Worm (Caenorhabditis elegans) whole organism, mixed stage, embryonic: ENCODE results near the gene nars-2.

Source experiments
- M03D4.4 ChIP-seq: sonication (generic microtip); optimal IDR thresholded peaks from 2 replicates; lab custom pipeline; 2017; ENCODE audit warnings: mild to moderate bottlenecking, missing genetic modification characterization, missing compliant biosample characterization
- bed-3 ChIP-seq: fragments of 200-800 bp; sonication (Bioruptor generic); optimal IDR thresholded peaks from 3 replicates; lab custom pipeline; 2018; ENCODE audit warnings: mild to moderate bottlenecking, missing genetic modification characterization, moderate library complexity, missing compliant biosample characterization
- blmp-1 ChIP-seq: fragments of 150-350 bp; optimal IDR thresholded peaks from 2 replicates; lab custom pipeline; 2014; ENCODE audit warnings: missing biosample characterization, missing genetic modification characterization
- ceh-39 ChIP-seq: fragments of 150-350 bp; optimal IDR thresholded peaks from 2 replicates; lab custom pipeline; 2014; ENCODE audit warnings: missing biosample characterization, missing genetic modification characterization
- ceh-43 ChIP-seq: fragments of 200-800 bp; sonication (Bioruptor generic); optimal IDR thresholded peaks from 2 replicates; lab custom pipeline; 2018; ENCODE audit warnings: mild to moderate bottlenecking, missing genetic modification characterization, moderate library complexity, missing compliant biosample characterization
- ceh-83 ChIP-seq: fragments of 200-800 bp; sonication (Bioruptor generic); optimal IDR thresholded peaks from 2 replicates; lab custom pipeline; 2018; ENCODE audit warnings: mild to moderate bottlenecking, missing genetic modification characterization, missing compliant biosample characterization
- ces-1 ChIP-seq: fragments of 150-350 bp; optimal IDR thresholded peaks from 2 replicates; lab custom pipeline; 2014; ENCODE audit warnings: missing biosample characterization, missing genetic modification reagents, missing genetic modification characterization
- cnd-1 ChIP-seq: fragments of 200-800 bp; sonication (Bioruptor generic); optimal IDR thresholded peaks from 2 replicates; lab custom pipeline; 2018; ENCODE audit warnings: mild to moderate bottlenecking, missing genetic modification characterization, missing compliant biosample characterization
- drap-1 ChIP-seq: fragments of 200-800 bp; sonication (Bioruptor generic); optimal IDR thresholded peaks from 3 replicates; lab custom pipeline; 2018; ENCODE audit warnings: mild to moderate bottlenecking, missing genetic modification characterization, missing compliant biosample characterization
- elt-1 ChIP-seq: sonication (generic microtip); optimal IDR thresholded peaks from 2 replicates; lab custom pipeline; 2017; ENCODE audit warnings: missing genetic modification characterization, mild to moderate bottlenecking, missing compliant biosample characterization, antibody characterized with exemption, moderate library complexity, borderline replicate concordance; ENCODE audit not compliant: insufficient read depth
- elt-3 ChIP-seq: fragments of 150-350 bp; optimal IDR thresholded peaks from 2 replicates; lab custom pipeline; 2014; ENCODE audit warnings: missing biosample characterization, missing genetic modification characterization
- flh-1 ChIP-seq: fragments of 200-800 bp; sonication (Bioruptor generic); optimal IDR thresholded peaks from 2 replicates; lab custom pipeline; 2018; ENCODE audit warnings: mild to moderate bottlenecking, missing genetic modification characterization, moderate library complexity, missing compliant biosample characterization
- ham-2 ChIP-seq: fragments of 200-800 bp; sonication (Bioruptor generic); optimal IDR thresholded peaks from 2 replicates; lab custom pipeline; 2018; ENCODE audit warnings: mild to moderate bottlenecking, missing genetic modification characterization, missing compliant biosample characterization
- hlh-1 ChIP-seq: fragments of 150-350 bp; optimal IDR thresholded peaks from 2 replicates; lab custom pipeline; 2014; ENCODE audit warnings: missing biosample characterization, missing genetic modification reagents, missing genetic modification characterization
- lin-13 ChIP-seq: fragments of 150-350 bp; optimal IDR thresholded peaks from 2 replicates; lab custom pipeline; 2014; ENCODE audit warnings: missing biosample characterization, missing genetic modification characterization
- lin-32 ChIP-seq: fragments of 200-800 bp; sonication (Bioruptor generic); optimal IDR thresholded peaks from 2 replicates; lab custom pipeline; 2018; ENCODE audit warnings: mild to moderate bottlenecking, missing genetic modification characterization, missing compliant biosample characterization
- lsy-2 ChIP-seq: fragments of 150-350 bp; optimal IDR thresholded peaks from 2 replicates; lab custom pipeline; 2014; ENCODE audit warnings: missing biosample characterization, missing genetic modification characterization
- mab-5 ChIP-seq: fragments of 150-350 bp; optimal IDR thresholded peaks from 2 replicates; lab custom pipeline; 2014; ENCODE audit warnings: missing biosample characterization, missing genetic modification characterization
- mep-1 ChIP-seq: fragments of 150-350 bp; optimal IDR thresholded peaks from 2 replicates; lab custom pipeline; 2017; ENCODE audit warnings: missing biosample characterization, missing genetic modification reagents, missing genetic modification characterization, inconsistent platforms
- mls-2 ChIP-seq: sonication (generic microtip); optimal IDR thresholded peaks from 2 replicates; lab custom pipeline; 2016; ENCODE audit warnings: mild to moderate bottlenecking, missing genetic modification characterization, moderate library complexity, missing compliant biosample characterization
- nhr-12 ChIP-seq: fragments of 150-350 bp; optimal IDR thresholded peaks from 2 replicates; lab custom pipeline; 2014; ENCODE audit warnings: missing biosample characterization, missing genetic modification characterization
- nhr-2 ChIP-seq: fragments of 150-350 bp; optimal IDR thresholded peaks from 2 replicates; lab custom pipeline; 2014; ENCODE audit warnings: missing biosample characterization, missing genetic modification characterization
- nhr-237 ChIP-seq: fragments of 150-350 bp; optimal IDR thresholded peaks from 2 replicates; lab custom pipeline; 2014; ENCODE audit warnings: missing biosample characterization, missing genetic modification characterization
- nhr-28 ChIP-seq: fragments of 150-350 bp; optimal IDR thresholded peaks from 2 replicates; lab custom pipeline; 2014; ENCODE audit warnings: missing biosample characterization, missing genetic modification characterization
- nhr-76 ChIP-seq: sonication (generic microtip); optimal IDR thresholded peaks from 2 replicates; lab custom pipeline; 2017; ENCODE audit warnings: missing biosample characterization, missing genetic modification characterization
- pha-4 ChIP-seq: fragments of 150-350 bp; optimal IDR thresholded peaks from 2 replicates; lab custom pipeline; 2018; ENCODE audit warnings: missing biosample characterization, missing genetic modification reagents, missing genetic modification characterization
- sem-2 ChIP-seq: fragments of 200-800 bp; sonication (Bioruptor generic); optimal IDR thresholded peaks from 2 replicates; lab custom pipeline; 2018; ENCODE audit warnings: mild to moderate bottlenecking, missing genetic modification characterization, missing compliant biosample characterization
- snpc-4 ChIP-seq: fragments of 150-350 bp; optimal IDR thresholded peaks from 2 replicates; lab custom pipeline; 2014; ENCODE audit warnings: missing biosample characterization, missing genetic modification characterization
- sptf-1 ChIP-seq: sonication (generic microtip); optimal IDR thresholded peaks from 2 replicates; lab custom pipeline; 2017; ENCODE audit warnings: mild to moderate bottlenecking, missing genetic modification characterization, moderate library complexity, missing compliant biosample characterization
- tbx-8 ChIP-seq: fragments of 200-800 bp; sonication (Bioruptor generic); optimal IDR thresholded peaks from 2 replicates; lab custom pipeline; 2018; ENCODE audit warnings: mild to moderate bottlenecking, missing genetic modification characterization, moderate library complexity, missing compliant biosample characterization
- unc-120 ChIP-seq: sonication (generic microtip); optimal IDR thresholded peaks from 2 replicates; lab custom pipeline; 2017; ENCODE audit warnings: missing genetic modification characterization, missing compliant biosample characterization; ENCODE audit not compliant: poor library complexity, severe bottlenecking
- unc-39 ChIP-seq: fragments of 150-350 bp; optimal IDR thresholded peaks from 2 replicates; lab custom pipeline; 2014; ENCODE audit warnings: missing biosample characterization, missing genetic modification characterization
- unc-62 ChIP-seq: fragments of 150-350 bp; optimal IDR thresholded peaks from 2 replicates; lab custom pipeline; 2014; ENCODE audit warnings: missing biosample characterization, missing genetic modification reagents, missing genetic modification characterization
- zip-8 ChIP-seq: fragments of 150-350 bp; optimal IDR thresholded peaks from 2 replicates; lab custom pipeline; 2014; ENCODE audit warnings: missing biosample characterization, missing genetic modification characterization
- ztf-11 ChIP-seq: fragments of 150-350 bp; optimal IDR thresholded peaks from 2 replicates; lab custom pipeline; 2014; ENCODE audit warnings: missing biosample characterization, missing genetic modification characterization

The nars-2 gene

ce11 chrIII:11487245-11487644 lies 13.3 kb downstream of the nars-2 start, which contains the start of gene popl-5:
popl-5 (minus strand) TSS chrIII:11487345.
- TF ChIP-seq nhr-12 (tag; lab: Kevin White, UChicago) = no peak
- no peak for TF ChIP-seq ztf-11 (tag; lab: Kevin White, UChicago)
- TF ChIP-seq M03D4.4 (tag; lab: Kevin White, UChicago) = no peak
- no peak for TF ChIP-seq bed-3
- no peak for TF ChIP-seq ceh-43 (GFP tag; lab: Kevin White, UChicago)
- no peak for TF ChIP-seq ceh-83 (GFP tag; lab: Kevin White, UChicago)
- TF ChIP-seq mep-1 (tag; lab: Kevin White, UChicago) = no peak

- TF ChIP-seq lin-32 (GFP tag; lab: Kevin White, UChicago) (no peak), nhr-12 (tag; lab: Kevin White, UChicago) (no peak), unc-120 (no peak), zip-8 (no peak), blmp-1 (no peak)
- TF ChIP-seq, all 35 proteins: peak for 0
Measured at ce11 chrIII:11484139-11484590, 16.4 kb downstream of the nars-2 start, which contains the start of gene fbxa-220. fbxa-220 (minus strand) TSS chrIII:11484189.

ce11 chrIII:11481309-11481845 lies 19.2 kb downstream of the nars-2 start:
- TF ChIP-seq ces-1 (peak; percentile 6), mep-1 (tag; lab: Kevin White, UChicago) (no peak), unc-120 (no peak), ztf-11 (tag; lab: Kevin White, UChicago) (no peak), sptf-1 (tag; lab: Kevin White, UChicago) (peak; percentile 1), M03D4.4 (tag; lab: Kevin White, UChicago) (peak; percentile 3), blmp-1 (no peak), cnd-1 (tag; lab: Kevin White, UChicago) (no peak), nhr-2 (tag; lab: Kevin White, UChicago) (peak; percentile 98), unc-39 (no peak), lin-32 (GFP tag; lab: Kevin White, UChicago) (no peak), ceh-83 (GFP tag; lab: Kevin White, UChicago) (no peak), hlh-1 (no peak), nhr-76 (tag; lab: Kevin White, UChicago) (no peak), lin-13 (tag; lab: Kevin White, UChicago) (no peak), pha-4 (tag; lab: Kevin White, UChicago) (no peak), snpc-4 (no peak), ceh-39 (tag; lab: Kevin White, UChicago) (peak; percentile 43), mls-2 (tag; lab: Kevin White, UChicago) (peak; percentile 15), unc-62 (no peak), sem-2 (GFP tag; lab: Kevin White, UChicago) (no peak), lsy-2 (tag; lab: Kevin White, UChicago) (no peak), ceh-43 (GFP tag; lab: Kevin White, UChicago) (no peak), nhr-28 (tag; lab: Kevin White, UChicago) (no peak), zip-8 (no peak), tbx-8 (GFP tag; lab: Kevin White, UChicago) (no peak), elt-3 (tag; lab: Kevin White, UChicago) (no peak), drap-1 (GFP tag; lab: Kevin White, UChicago) (no peak), nhr-12 (tag; lab: Kevin White, UChicago) (no peak), flh-1 (no peak), ham-2 (GFP tag; lab: Kevin White, UChicago) (no peak), mab-5 (no peak), elt-1 (tag; lab: Kevin White, UChicago) (no peak), nhr-237 (tag; lab: Kevin White, UChicago) (no peak), bed-3 (no peak)
